Worm (Caenorhabditis elegans): ENCODE results near the gene cpg-19.
A peak's percentile ranks its signal among the peaks of the same experiment; 100 is the strongest.

The cpg-19 gene

DNA sequence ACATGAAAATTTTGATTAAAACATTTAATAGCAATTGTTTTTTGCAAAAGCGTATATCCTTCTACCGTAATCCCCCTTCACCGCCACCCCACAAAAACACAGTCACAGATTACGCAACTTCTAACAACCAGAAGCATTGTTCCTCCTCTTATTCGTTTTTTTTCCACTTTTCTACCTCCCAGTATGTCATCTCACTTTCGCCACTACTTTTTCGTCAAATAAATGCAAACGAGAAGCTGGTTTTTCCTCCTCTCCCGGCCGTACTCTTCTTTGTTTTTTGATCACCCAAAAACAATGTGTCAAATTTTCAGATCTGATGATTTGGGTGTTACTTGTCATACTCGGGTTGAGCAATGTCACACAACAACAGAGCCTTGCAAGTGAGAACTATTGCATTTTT, 11.4 kb downstream of the cpg-19 start, which contains the start of gene C06G1.1:
TSS of gene C06G1.1 (plus strand) at position 301 of the 400 bp plus-strand sequence.
- TF ChIP-seq zim-3 (tag; optimal IDR thresholded peaks at IDR 0.05): no peak
- no peak for TF ChIP-seq lag-1 (GFP tag; IDR thresholded peaks at IDR 0.05)
- TF ChIP-seq hsf-1 (GFP tag; IDR thresholded peaks at IDR 0.05): no peak
- TF ChIP-seq snpc-1.1 (tag; optimal IDR thresholded peaks at IDR 0.05; ENCODE audit: insufficient read depth): no peak
- no peak for TF ChIP-seq snpc-1.3 (tag; optimal IDR thresholded peaks at IDR 0.05; ENCODE audit: insufficient read depth)
- TF ChIP-seq B0336.3 (GFP tag; IDR thresholded peaks at IDR 0.05): no peak
- TF ChIP-seq lin-35 (GFP tag; optimal IDR thresholded peaks at IDR 0.05): no peak
- no peak for TF ChIP-seq ZK185.1 (tag; optimal IDR thresholded peaks at IDR 0.05; ENCODE audit: poor library complexity, severe bottlenecking)
- TF ChIP-seq C06A6.2 (GFP tag; conservative IDR thresholded peaks at IDR 0.05): no peak
- TF ChIP-seq tbp1 (GFP tag; optimal IDR thresholded peaks at IDR 0.05): no peak

- peak; percentile 21 for TF ChIP-seq nhr-80 (tag; optimal IDR thresholded peaks at IDR 0.05)
- no peak for TF ChIP-seq die-1 (tag; optimal IDR thresholded peaks at IDR 0.05)
Observed at ce11 chrX:16634103-16634502, 12.5 kb downstream of the cpg-19 start.

- TF ChIP-seq rcor-1 (GFP tag; IDR thresholded peaks at IDR 0.05) (peak; percentile 77), madf-8 (GFP tag; conservative IDR thresholded peaks at IDR 0.05) (0 out of 2 replicates have a peak, but pooled peaks have one; percentile 9), ets-4 (GFP tag; optimal IDR thresholded peaks at IDR 0.05) (peak; percentile 5), mel-28 (tag; optimal IDR thresholded peaks at IDR 0.05; ENCODE audit: borderline replicate concordance) (no peak), rec-8 (tag; optimal IDR thresholded peaks at IDR 0.05) (peak; percentile 68 to 71), ztf-22 (GFP tag; optimal IDR thresholded peaks at IDR 0.05) (peak; percentile 49), K12H6.12 (tag; optimal IDR thresholded peaks at IDR 0.05) (peak; percentile 61), nhr-80 (tag; optimal IDR thresholded peaks at IDR 0.05) (peak; percentile 36), T26A5.8 (tag; optimal IDR thresholded peaks at IDR 0.05) (peak; percentile 52), nhr-120 (GFP tag; IDR thresholded peaks at IDR 0.05) (no peak), bed-1 (GFP tag; IDR thresholded peaks at IDR 0.05) (no peak), tbx-9 (tag; optimal IDR thresholded peaks at IDR 0.05; ENCODE audit: borderline replicate concordance) (no peak), nfyb-1 (GFP tag; IDR thresholded peaks at IDR 0.05) (peak; percentile 82), C06A6.2 (GFP tag; conservative IDR thresholded peaks at IDR 0.05) (peak; percentile 62), hlh-12 (tag; optimal IDR thresholded peaks at IDR 0.05) (no peak), athp-1 (tag; optimal IDR thresholded peaks at IDR 0.05) (peak; percentile 58), fkh-3 (tag; optimal IDR thresholded peaks at IDR 0.05) (peak; percentile 42), ccch-3 (GFP tag; optimal IDR thresholded peaks at IDR 0.05) (peak; percentile 8), Y53G8AR.9 (GFP tag; conservative IDR thresholded peaks at IDR 0.05) (no peak), ztf-18 (tag; optimal IDR thresholded peaks at IDR 0.05) (peak; percentile 47), efl-1 (GFP tag; optimal IDR thresholded peaks at IDR 0.05) (no peak), lin-26 (GFP tag; IDR thresholded peaks at IDR 0.05) (peak; percentile 90), lir-1 (GFP tag; conservative IDR thresholded peaks at IDR 0.05) (peak; percentile 60), snpc-4 (GFP tag; optimal IDR thresholded peaks at IDR 0.05) (peak; percentile 55), snpc-4 (tag; optimal IDR thresholded peaks at IDR 0.05) (peak; percentile 43 to 86 (median 65)), aptf-3 (GFP tag; IDR thresholded peaks at IDR 0.05) (no peak), nhr-27 (tag; optimal IDR thresholded peaks at IDR 0.05) (no peak), Y56A3A.18 (GFP tag; IDR thresholded peaks at IDR 0.05) (peak; percentile 84), ztf-6 (GFP tag; IDR thresholded peaks at IDR 0.05) (peak; percentile 35; the same call in 1 of the 2 replicates), madf-10 (tag; optimal IDR thresholded peaks at IDR 0.05) (peak; percentile 82), B0261.1 (tag; optimal IDR thresholded peaks at IDR 0.05) (peak; percentile 98), ztf-28 (GFP tag; IDR thresholded peaks at IDR 0.05) (0 out of 2 replicates have a peak, but pooled peaks have one; percentile 18), cebp-1 (GFP tag; IDR thresholded peaks at IDR 0.05) (peak; percentile 73), cebp-1 (tag; optimal IDR thresholded peaks at IDR 0.05) (peak; percentile 88), attf-3 (GFP tag; conservative IDR thresholded peaks at IDR 0.05) (0 out of 2 replicates have a peak, but pooled peaks have one; percentile 20)
Observed at ce11 chrX:16634708-16635107, 13.1 kb downstream of the cpg-19 start.
